Worm (Caenorhabditis elegans) whole organism, mixed stage, embryonic: ENCODE measurements around the gene sdz-15.

Experiments
- M03D4.4 ChIP-seq: sonication (generic microtip); optimal IDR thresholded peaks from 2 replicates; lab custom pipeline; 2017; ENCODE audit warnings: mild to moderate bottlenecking, missing genetic modification characterization, missing compliant biosample characterization
- bed-3 ChIP-seq: fragments of 200-800 bp; sonication (Bioruptor generic); optimal IDR thresholded peaks from 3 replicates; lab custom pipeline; 2018; ENCODE audit warnings: mild to moderate bottlenecking, missing genetic modification characterization, moderate library complexity, missing compliant biosample characterization
- blmp-1 ChIP-seq: fragments of 150-350 bp; optimal IDR thresholded peaks from 2 replicates; lab custom pipeline; 2014; ENCODE audit warnings: missing biosample characterization, missing genetic modification characterization
- ceh-39 ChIP-seq: fragments of 150-350 bp; optimal IDR thresholded peaks from 2 replicates; lab custom pipeline; 2014; ENCODE audit warnings: missing biosample characterization, missing genetic modification characterization
- ceh-43 ChIP-seq: fragments of 200-800 bp; sonication (Bioruptor generic); optimal IDR thresholded peaks from 2 replicates; lab custom pipeline; 2018; ENCODE audit warnings: mild to moderate bottlenecking, missing genetic modification characterization, moderate library complexity, missing compliant biosample characterization
- ceh-83 ChIP-seq: fragments of 200-800 bp; sonication (Bioruptor generic); optimal IDR thresholded peaks from 2 replicates; lab custom pipeline; 2018; ENCODE audit warnings: mild to moderate bottlenecking, missing genetic modification characterization, missing compliant biosample characterization
- cnd-1 ChIP-seq: fragments of 200-800 bp; sonication (Bioruptor generic); optimal IDR thresholded peaks from 2 replicates; lab custom pipeline; 2018; ENCODE audit warnings: mild to moderate bottlenecking, missing genetic modification characterization, missing compliant biosample characterization
- elt-1 ChIP-seq: sonication (generic microtip); optimal IDR thresholded peaks from 2 replicates; lab custom pipeline; 2017; ENCODE audit warnings: missing genetic modification characterization, mild to moderate bottlenecking, missing compliant biosample characterization, antibody characterized with exemption, moderate library complexity, borderline replicate concordance; ENCODE audit not compliant: insufficient read depth
- flh-1 ChIP-seq: fragments of 200-800 bp; sonication (Bioruptor generic); optimal IDR thresholded peaks from 2 replicates; lab custom pipeline; 2018; ENCODE audit warnings: mild to moderate bottlenecking, missing genetic modification characterization, moderate library complexity, missing compliant biosample characterization
- ham-2 ChIP-seq: fragments of 200-800 bp; sonication (Bioruptor generic); optimal IDR thresholded peaks from 2 replicates; lab custom pipeline; 2018; ENCODE audit warnings: mild to moderate bottlenecking, missing genetic modification characterization, missing compliant biosample characterization
- lin-13 ChIP-seq: fragments of 150-350 bp; optimal IDR thresholded peaks from 2 replicates; lab custom pipeline; 2014; ENCODE audit warnings: missing biosample characterization, missing genetic modification characterization
- lin-32 ChIP-seq: fragments of 200-800 bp; sonication (Bioruptor generic); optimal IDR thresholded peaks from 2 replicates; lab custom pipeline; 2018; ENCODE audit warnings: mild to moderate bottlenecking, missing genetic modification characterization, missing compliant biosample characterization
- mab-5 ChIP-seq: fragments of 150-350 bp; optimal IDR thresholded peaks from 2 replicates; lab custom pipeline; 2014; ENCODE audit warnings: missing biosample characterization, missing genetic modification characterization
- mep-1 ChIP-seq: fragments of 150-350 bp; optimal IDR thresholded peaks from 2 replicates; lab custom pipeline; 2017; ENCODE audit warnings: missing biosample characterization, missing genetic modification reagents, missing genetic modification characterization, inconsistent platforms
- mls-2 ChIP-seq: sonication (generic microtip); optimal IDR thresholded peaks from 2 replicates; lab custom pipeline; 2016; ENCODE audit warnings: mild to moderate bottlenecking, missing genetic modification characterization, moderate library complexity, missing compliant biosample characterization
- nhr-2 ChIP-seq: fragments of 150-350 bp; optimal IDR thresholded peaks from 2 replicates; lab custom pipeline; 2014; ENCODE audit warnings: missing biosample characterization, missing genetic modification characterization
- nhr-237 ChIP-seq: fragments of 150-350 bp; optimal IDR thresholded peaks from 2 replicates; lab custom pipeline; 2014; ENCODE audit warnings: missing biosample characterization, missing genetic modification characterization
- nhr-28 ChIP-seq: fragments of 150-350 bp; optimal IDR thresholded peaks from 2 replicates; lab custom pipeline; 2014; ENCODE audit warnings: missing biosample characterization, missing genetic modification characterization
- nhr-76 ChIP-seq: sonication (generic microtip); optimal IDR thresholded peaks from 2 replicates; lab custom pipeline; 2017; ENCODE audit warnings: missing biosample characterization, missing genetic modification characterization
- pha-4 ChIP-seq: fragments of 150-350 bp; optimal IDR thresholded peaks from 2 replicates; lab custom pipeline; 2018; ENCODE audit warnings: missing biosample characterization, missing genetic modification reagents, missing genetic modification characterization
- sem-2 ChIP-seq: fragments of 200-800 bp; sonication (Bioruptor generic); optimal IDR thresholded peaks from 2 replicates; lab custom pipeline; 2018; ENCODE audit warnings: mild to moderate bottlenecking, missing genetic modification characterization, missing compliant biosample characterization
- snpc-4 ChIP-seq: fragments of 150-350 bp; optimal IDR thresholded peaks from 2 replicates; lab custom pipeline; 2014; ENCODE audit warnings: missing biosample characterization, missing genetic modification characterization
- tbx-8 ChIP-seq: fragments of 200-800 bp; sonication (Bioruptor generic); optimal IDR thresholded peaks from 2 replicates; lab custom pipeline; 2018; ENCODE audit warnings: mild to moderate bottlenecking, missing genetic modification characterization, moderate library complexity, missing compliant biosample characterization
- unc-120 ChIP-seq: sonication (generic microtip); optimal IDR thresholded peaks from 2 replicates; lab custom pipeline; 2017; ENCODE audit warnings: missing genetic modification characterization, missing compliant biosample characterization; ENCODE audit not compliant: poor library complexity, severe bottlenecking
- unc-62 ChIP-seq: fragments of 150-350 bp; optimal IDR thresholded peaks from 2 replicates; lab custom pipeline; 2014; ENCODE audit warnings: missing biosample characterization, missing genetic modification reagents, missing genetic modification characterization
- zip-8 ChIP-seq: fragments of 150-350 bp; optimal IDR thresholded peaks from 2 replicates; lab custom pipeline; 2014; ENCODE audit warnings: missing biosample characterization, missing genetic modification characterization

The sdz-15 gene

DNA sequence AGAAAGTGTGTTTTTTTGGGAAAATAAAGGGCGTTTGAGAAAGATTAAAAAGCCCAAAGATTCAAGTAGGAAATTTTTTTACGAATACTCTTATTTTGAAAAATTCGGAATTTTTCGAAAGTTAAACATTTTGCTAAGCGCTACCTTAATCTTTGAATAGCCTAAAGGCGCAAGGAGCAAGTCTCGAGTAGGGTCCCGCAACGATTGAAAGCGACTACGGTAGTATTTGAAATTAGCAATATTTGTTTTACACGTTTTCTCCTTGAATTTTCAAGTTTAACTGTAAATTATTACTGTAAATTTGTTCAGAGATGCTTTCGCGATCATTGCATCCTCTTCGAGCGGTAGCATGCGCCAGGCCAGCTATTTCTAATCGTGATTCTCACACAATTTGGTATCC, 33.4 kb upstream of the sdz-15 start, which contains the start of gene nduf-2.2:
Gene nduf-2.2, plus strand, starts transcription at position 310 of the 400 bp plus-strand sequence.
- TF ChIP-seq mls-2 (tag; lab: Kevin White, UChicago) (no peak), lin-13 (tag; lab: Kevin White, UChicago) (no peak)

DNA sequence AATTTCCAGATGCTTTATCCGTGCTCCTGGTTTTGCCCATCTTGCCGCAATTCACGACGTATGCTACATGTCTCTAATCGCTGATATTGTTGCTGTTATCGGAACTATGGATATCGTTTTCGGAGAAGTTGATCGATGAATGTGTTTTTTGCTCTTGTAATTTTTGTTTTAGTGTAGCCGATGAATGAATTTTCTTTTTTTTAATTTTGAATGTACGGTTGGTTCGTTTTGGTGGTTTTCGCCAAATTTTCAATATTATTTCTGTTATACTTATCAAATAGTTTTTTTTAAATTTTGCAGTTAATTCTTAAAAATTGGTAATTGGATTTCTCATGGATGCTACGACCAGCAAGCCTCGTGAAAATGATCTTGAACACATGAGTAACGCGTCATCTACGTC, 31.3 kb upstream of the sdz-15 start, which contains the start of gene T26A5.2:
Gene T26A5.2, plus strand, starts transcription at position 301 of the 400 bp plus-strand sequence.
- TF ChIP-seq nhr-28 = no peak
- TF ChIP-seq ham-2 (GFP tag; lab: Kevin White, UChicago) = no peak
- no peak for TF ChIP-seq sem-2 (GFP tag; lab: Kevin White, UChicago)
- no peak for TF ChIP-seq lin-13 (tag; lab: Kevin White, UChicago)
- TF ChIP-seq nhr-237 (tag; lab: Kevin White, UChicago) = no peak
- no peak for TF ChIP-seq M03D4.4 (tag; lab: Kevin White, UChicago)
- no peak for TF ChIP-seq mls-2 (tag; lab: Kevin White, UChicago)
- no peak for TF ChIP-seq unc-120 (tag; lab: Kevin White, UChicago)
- TF ChIP-seq zip-8 (tag; lab: Kevin White, UChicago) = no peak

DNA sequence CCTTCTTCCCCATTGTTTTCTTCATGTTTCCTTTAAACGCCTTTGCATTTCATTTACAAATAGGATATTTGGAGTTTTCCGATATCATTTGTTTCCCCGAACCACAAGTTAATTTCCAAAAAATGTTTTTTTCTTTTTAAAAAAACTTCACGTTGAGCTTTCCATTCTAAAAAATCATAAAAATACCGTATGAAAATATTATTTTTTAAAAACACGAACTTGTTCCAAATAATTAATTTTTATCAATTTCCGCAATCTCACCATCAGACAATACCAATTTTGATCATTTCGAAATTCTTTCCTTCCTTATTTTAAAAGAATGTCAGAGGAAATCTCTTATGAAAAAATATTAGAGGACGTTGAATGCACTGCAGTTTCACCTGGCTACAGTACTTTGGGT, 26.8 kb upstream of the sdz-15 start, which contains the start of gene wht-6:
Gene wht-6, plus strand, starts transcription at position 301 of the 400 bp plus-strand sequence.
- TF ChIP-seq flh-1 (GFP tag; lab: Kevin White, UChicago) (no peak), mep-1 (tag; lab: Kevin White, UChicago) (no peak), mab-5 (no peak), snpc-4 (tag; lab: Kevin White, UChicago) (no peak), unc-62 (GFP tag; lab: Kevin White, UChicago) (no peak), sem-2 (GFP tag; lab: Kevin White, UChicago) (no peak), M03D4.4 (tag; lab: Kevin White, UChicago) (no peak), nhr-76 (tag; lab: Kevin White, UChicago) (no peak), mls-2 (tag; lab: Kevin White, UChicago) (no peak), ceh-39 (tag; lab: Kevin White, UChicago) (no peak), zip-8 (tag; lab: Kevin White, UChicago) (no peak), lin-32 (no peak), blmp-1 (tag; lab: Kevin White, UChicago) (no peak), cnd-1 (tag; lab: Kevin White, UChicago) (no peak)

DNA sequence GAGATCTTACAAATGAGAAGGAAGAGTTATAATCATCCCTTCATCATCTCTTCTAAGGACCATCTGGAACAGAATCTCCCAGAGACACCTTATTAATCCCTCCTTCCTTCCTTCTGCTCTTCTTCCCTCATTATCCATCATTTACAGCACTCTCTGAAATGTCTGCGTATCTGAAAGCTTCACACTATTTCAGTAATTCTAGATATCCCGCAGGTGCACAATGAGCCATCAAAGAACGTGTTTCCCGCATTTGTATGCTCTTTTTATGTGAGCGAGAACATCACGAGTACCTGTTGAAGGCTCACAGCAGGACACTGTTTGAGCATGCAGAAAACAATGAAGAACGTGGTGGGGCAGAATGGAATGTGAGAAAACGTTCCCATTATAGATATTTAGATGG, 21.9 kb upstream of the sdz-15 start:
- TF ChIP-seq elt-1 (peak; percentile 51), nhr-2 (tag; lab: Kevin White, UChicago) (peak; percentile 65), flh-1 (GFP tag; lab: Kevin White, UChicago) (no peak), tbx-8 (GFP tag; lab: Kevin White, UChicago) (no peak)

DNA sequence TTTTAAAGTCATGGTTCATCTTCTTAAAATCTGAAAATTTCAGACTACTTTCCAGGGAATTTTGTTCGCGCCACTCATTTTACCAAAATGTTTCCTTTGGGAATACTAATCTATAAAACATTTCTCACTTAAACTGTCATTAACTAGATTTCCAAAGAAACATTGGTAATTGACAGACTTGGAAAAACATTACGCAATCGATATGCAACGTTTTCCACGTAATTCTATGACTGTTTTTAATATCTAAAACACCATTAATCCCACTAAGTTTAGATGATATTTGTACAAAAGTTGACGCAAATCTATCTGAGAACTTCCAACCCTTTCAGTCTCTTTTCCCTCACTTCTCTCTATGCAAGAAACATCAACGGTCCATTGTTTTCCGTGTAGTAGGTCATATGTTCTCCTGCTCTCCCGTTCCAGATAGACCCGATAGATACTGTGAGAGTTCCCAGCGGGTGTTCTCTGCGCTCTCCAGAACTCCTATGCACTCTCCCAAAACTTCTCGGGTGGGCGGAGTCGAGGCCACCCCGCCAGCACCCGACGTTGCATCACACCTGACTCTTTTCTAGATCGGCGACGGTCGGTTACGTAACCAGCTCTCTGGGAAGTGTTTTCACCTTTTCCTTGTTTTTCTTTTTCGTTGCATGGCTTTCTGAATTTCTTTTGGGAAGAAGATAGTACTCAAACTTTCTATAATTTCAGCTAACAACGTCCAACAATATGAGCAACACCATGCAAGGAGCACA, 19.8 kb upstream of the sdz-15 start, which contains the start of gene zip-8:
Gene zip-8, plus strand, starts transcription at position 700 of the 749 bp plus-strand sequence.
- TF ChIP-seq pha-4 (tag; lab: Kevin White, UChicago) (no peak), zip-8 (tag; lab: Kevin White, UChicago) (peak; percentile 98)

DNA sequence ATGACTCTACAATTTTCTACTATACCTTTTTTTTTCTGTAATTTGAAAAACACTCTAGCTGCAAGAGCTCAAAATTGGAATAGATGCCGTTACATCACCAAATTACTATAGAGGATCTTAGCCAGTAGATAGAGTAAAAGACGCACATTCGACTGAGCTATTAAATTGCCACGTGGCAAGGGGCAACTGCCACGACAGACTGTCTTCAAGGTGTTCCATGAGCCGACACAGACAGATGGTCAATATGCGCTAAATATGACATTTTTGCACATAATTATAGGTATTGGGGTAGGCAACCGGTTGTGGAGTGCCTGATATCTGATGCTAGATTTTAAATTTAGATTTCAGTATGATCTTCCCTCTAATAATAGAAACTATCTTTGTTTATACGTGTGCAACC, 18.8 kb upstream of the sdz-15 start:
- peak; percentile 89 for TF ChIP-seq nhr-2 (tag; lab: Kevin White, UChicago)
- TF ChIP-seq ceh-43 (GFP tag; lab: Kevin White, UChicago) = no peak
- TF ChIP-seq ham-2 (GFP tag; lab: Kevin White, UChicago) = no peak
- TF ChIP-seq cnd-1 (tag; lab: Kevin White, UChicago) = peak; percentile 71
- TF ChIP-seq bed-3 (GFP tag; lab: Kevin White, UChicago) = no peak
- TF ChIP-seq ceh-83 = no peak
